Worm (Caenorhabditis elegans) whole organism, L4 larva: ENCODE measurements around the gene Y69E1A.4.
A peak's percentile ranks its signal among the peaks of the same experiment; 100 is the strongest.

Experiments
- F37D6.2 ChIP-seq: sonication (generic microtip); optimal IDR thresholded peaks from 2 replicates; lab custom pipeline; 2016; ENCODE audit warnings: mild to moderate bottlenecking, missing genetic modification characterization, missing compliant biosample characterization
- F44E2.7 ChIP-seq: fragments of 200-800 bp; sonication (Bioruptor generic); IDR thresholded peaks from 2 replicates; pipeline ENCODE4 v2.1.2; 2022; ENCODE audit warnings: missing genetic modification characterization, missing compliant biosample characterization
- R02D3.7 ChIP-seq: fragments of 150-350 bp; sonication (generic microtip); optimal IDR thresholded peaks from 3 replicates; lab custom pipeline; 2014; ENCODE audit warnings: missing biosample characterization, missing genetic modification characterization
- T20F7.1 ChIP-seq: fragments of 200-800 bp; sonication (Bioruptor generic); optimal IDR thresholded peaks from 2 replicates; lab custom pipeline; 2018; ENCODE audit warnings: mild to moderate bottlenecking, missing genetic modification characterization, missing compliant biosample characterization
- Y75B8A.6 ChIP-seq: fragments of 200-800 bp; sonication (Bioruptor generic); IDR thresholded peaks from 2 replicates; pipeline ENCODE4 v1.3.6; 2022; ENCODE audit warnings: missing genetic modification reagents, missing genetic modification characterization, missing compliant biosample characterization
- ZK337.2 ChIP-seq: fragments of 200-800 bp; sonication (Bioruptor generic); IDR thresholded peaks from 2 replicates; pipeline ENCODE4 v1.3.6; 2022; ENCODE audit warnings: missing genetic modification reagents, missing genetic modification characterization, missing compliant biosample characterization
- ZK546.5 ChIP-seq, 2 experiments: sonication (generic microtip); optimal IDR thresholded peaks; 2 replicates each; lab custom pipeline; 2017; ENCODE audit warnings: missing biosample characterization in 2 of 2, missing genetic modification characterization in 2 of 2
- aha-1 ChIP-seq: fragments of 150-350 bp; peaks from one replicate; lab custom pipeline; 2014; ENCODE audit warnings: missing biosample characterization, missing genetic modification characterization
- arid-1 ChIP-seq: fragments of 200-800 bp; sonication (Bioruptor generic); conservative IDR thresholded peaks from 2 replicates; pipeline ENCODE4 v1.3.6; 2022; ENCODE audit warnings: missing genetic modification reagents, missing genetic modification characterization, missing compliant biosample characterization
- ceh-20 ChIP-seq: fragments of 200-800 bp; sonication (Bioruptor generic); IDR thresholded peaks from 2 replicates; pipeline ENCODE4 v1.3.6; 2022; ENCODE audit warnings: missing genetic modification reagents, missing genetic modification characterization, missing compliant biosample characterization
- ceh-28 ChIP-seq: fragments of 150-350 bp; optimal IDR thresholded peaks from 2 replicates; lab custom pipeline; 2014; ENCODE audit warnings: missing biosample characterization, missing genetic modification reagents, missing genetic modification characterization
- ceh-32 ChIP-seq: sonication (generic microtip); optimal IDR thresholded peaks from 2 replicates; lab custom pipeline; 2016; ENCODE audit warnings: mild to moderate bottlenecking, missing genetic modification characterization, missing compliant biosample characterization; ENCODE audit not compliant: poor library complexity
- ceh-44 ChIP-seq: fragments of 200-800 bp; sonication (Bioruptor generic); IDR thresholded peaks from 2 replicates; pipeline ENCODE4 v1.3.6; 2022; ENCODE audit warnings: missing genetic modification reagents, missing genetic modification characterization, missing compliant biosample characterization
- ceh-62 ChIP-seq: sonication (generic microtip); optimal IDR thresholded peaks from 2 replicates; lab custom pipeline; 2017; ENCODE audit warnings: missing biosample characterization, missing genetic modification characterization
- ceh-82 ChIP-seq: sonication (generic microtip); optimal IDR thresholded peaks from 2 replicates; lab custom pipeline; 2017; ENCODE audit warnings: missing biosample characterization, missing genetic modification characterization
- cey-2 ChIP-seq: sonication (generic microtip); optimal IDR thresholded peaks from 3 replicates; lab custom pipeline; 2017; ENCODE audit warnings: missing genetic modification characterization, mild to moderate bottlenecking, missing compliant biosample characterization, antibody characterized with exemption, borderline replicate concordance; ENCODE audit not compliant: insufficient read depth
- daf-12 ChIP-seq: fragments of 150-350 bp; optimal IDR thresholded peaks from 2 replicates; lab custom pipeline; 2014; ENCODE audit warnings: missing biosample characterization, missing genetic modification reagents, missing genetic modification characterization
- daf-16 ChIP-seq, 3 experiments: sonication (generic microtip); optimal IDR thresholded peaks; 2 replicates each; lab custom pipeline; 2016 to 2017; ENCODE audit warnings: missing genetic modification characterization in 3 of 3, missing genetic modification reagents in 3 of 3, mild to moderate bottlenecking in 2 of 3, missing compliant biosample characterization in 2 of 3, missing biosample characterization in 1 of 3, moderate library complexity in 1 of 3
- fkh-10 ChIP-seq: fragments of 150-350 bp; optimal IDR thresholded peaks from 2 replicates; lab custom pipeline; 2014; ENCODE audit warnings: missing biosample characterization, missing genetic modification reagents, missing genetic modification characterization
- hlh-30 ChIP-seq: sonication (generic microtip); optimal IDR thresholded peaks from 2 replicates; lab custom pipeline; 2017; ENCODE audit warnings: antibody characterized with exemption, mild to moderate bottlenecking, missing genetic modification characterization, missing compliant biosample characterization; ENCODE audit not compliant: insufficient read depth
- hmg-1.1 ChIP-seq: fragments of 200-800 bp; sonication (Bioruptor generic); IDR thresholded peaks from 2 replicates; pipeline ENCODE4 v1.3.6; 2022; ENCODE audit warnings: missing genetic modification reagents, missing genetic modification characterization, missing compliant biosample characterization
- lim-7 ChIP-seq: fragments of 200-800 bp; sonication (Bioruptor generic); IDR thresholded peaks from 2 replicates; pipeline ENCODE4 v1.3.6; 2022; ENCODE audit warnings: missing genetic modification characterization, missing compliant biosample characterization
- lin-15B ChIP-seq: fragments of 150-350 bp; sonication (generic microtip); optimal IDR thresholded peaks from 3 replicates; lab custom pipeline; 2014; ENCODE audit warnings: missing biosample characterization, missing genetic modification characterization
- lir-3 ChIP-seq: sonication (generic microtip); optimal IDR thresholded peaks from 2 replicates; lab custom pipeline; 2016; ENCODE audit warnings: mild to moderate bottlenecking, missing genetic modification characterization, missing compliant biosample characterization
- madf-5 ChIP-seq, 2 experiments: fragments of 200-800 bp; sonication (Bioruptor generic); IDR thresholded peaks; 2 replicates each; pipeline ENCODE4 v1.3.6; 2022; ENCODE audit warnings: missing compliant biosample characterization in 2 of 2, missing genetic modification characterization in 2 of 2
- mxl-3 ChIP-seq: fragments of 200-800 bp; sonication (Bioruptor generic); optimal IDR thresholded peaks from 2 replicates; lab custom pipeline; 2018; ENCODE audit warnings: mild to moderate bottlenecking, missing genetic modification characterization, missing compliant biosample characterization
- nhr-102 ChIP-seq: sonication (generic microtip); optimal IDR thresholded peaks from 2 replicates; lab custom pipeline; 2016; ENCODE audit warnings: mild to moderate bottlenecking, missing genetic modification characterization, moderate library complexity, missing compliant biosample characterization
- nhr-237 ChIP-seq: sonication (generic microtip); optimal IDR thresholded peaks from 2 replicates; lab custom pipeline; 2017; ENCODE audit warnings: missing biosample characterization, missing genetic modification characterization
- nhr-25 ChIP-seq: sonication (generic microtip); optimal IDR thresholded peaks from 2 replicates; lab custom pipeline; 2017; ENCODE audit warnings: missing genetic modification characterization, mild to moderate bottlenecking, missing compliant biosample characterization, antibody characterized with exemption, moderate library complexity, borderline replicate concordance; ENCODE audit not compliant: insufficient read depth
- nhr-28 ChIP-seq: fragments of 150-350 bp; optimal IDR thresholded peaks from 2 replicates; lab custom pipeline; 2014; ENCODE audit warnings: missing biosample characterization, missing genetic modification characterization
- nhr-41 ChIP-seq: fragments of 200-800 bp; sonication (Bioruptor generic); IDR thresholded peaks from 2 replicates; pipeline ENCODE4 v1.3.6; 2022; ENCODE audit warnings: missing genetic modification reagents, missing genetic modification characterization, missing compliant biosample characterization
- nhr-42 ChIP-seq: fragments of 200-800 bp; sonication (Bioruptor generic); IDR thresholded peaks from 2 replicates; pipeline ENCODE4 v1.3.6; 2022; ENCODE audit warnings: missing genetic modification characterization, missing compliant biosample characterization
- nhr-77 ChIP-seq: fragments of 150-350 bp; optimal IDR thresholded peaks from 2 replicates; lab custom pipeline; 2014; ENCODE audit warnings: missing biosample characterization, missing genetic modification characterization
- saeg-2 ChIP-seq: fragments of 200-800 bp; sonication (Bioruptor generic); IDR thresholded peaks from 2 replicates; pipeline ENCODE4 v1.3.6; 2022; ENCODE audit warnings: missing genetic modification reagents, missing genetic modification characterization, missing compliant biosample characterization
- set-16 ChIP-seq: fragments of 200-800 bp; sonication (Bioruptor generic); IDR thresholded peaks from 2 replicates; pipeline ENCODE4 v1.3.6; 2022; ENCODE audit warnings: missing genetic modification reagents, missing genetic modification characterization, missing compliant biosample characterization
- snpc-4 ChIP-seq: fragments of 150-350 bp; optimal IDR thresholded peaks from 2 replicates; lab custom pipeline; 2014; ENCODE audit warnings: missing biosample characterization, missing genetic modification characterization
- tag-97 ChIP-seq: fragments of 200-800 bp; sonication (Bioruptor generic); IDR thresholded peaks from 2 replicates; pipeline ENCODE4 v1.3.6; 2022; ENCODE audit warnings: missing genetic modification characterization, missing compliant biosample characterization
- tra-1 ChIP-seq: fragments of 200-800 bp; sonication (Bioruptor generic); IDR thresholded peaks from 2 replicates; pipeline ENCODE4 v1.3.6; 2022; ENCODE audit warnings: missing genetic modification reagents, missing genetic modification characterization, missing compliant biosample characterization
- unc-62 ChIP-seq, 3 experiments: fragments of 150-350 bp in 1 of 3; sonication (generic microtip); optimal IDR thresholded peaks in 2 of 3; peaks in 1 of 3; 1 replicate in 1 of 3; 2 replicates in 2 of 3; lab custom pipeline; 2014 to 2017; ENCODE audit warnings: missing biosample characterization in 3 of 3, missing genetic modification characterization in 3 of 3, missing genetic modification reagents in 3 of 3, missing genotype in 1 of 3
- vab-7 ChIP-seq: fragments of 200-800 bp; sonication (Bioruptor generic); IDR thresholded peaks from 2 replicates; pipeline ENCODE4 v1.3.6; 2022; ENCODE audit warnings: missing genetic modification reagents, missing genetic modification characterization, missing compliant biosample characterization
- zag-1 ChIP-seq: fragments of 150-350 bp; optimal IDR thresholded peaks from 2 replicates; lab custom pipeline; 2014; ENCODE audit warnings: missing biosample characterization, missing genetic modification characterization
- zfp-3 ChIP-seq: fragments of 200-800 bp; sonication (Bioruptor generic); conservative IDR thresholded peaks from 2 replicates; pipeline ENCODE4 v1.3.6; 2022; ENCODE audit warnings: missing genetic modification reagents, missing genetic modification characterization, missing compliant biosample characterization
- ztf-7 ChIP-seq: fragments of 150-350 bp; optimal IDR thresholded peaks from 2 replicates; lab custom pipeline; 2014; ENCODE audit warnings: missing biosample characterization, missing genetic modification characterization

The Y69E1A.4 gene

ce11 chrIV:10933777-10934546 is 21.1 kb upstream of the Y69E1A.4 start (continued):
- TF ChIP-seq unc-62 (GFP tag; optimal IDR thresholded peaks at IDR 0.05 in 1 of 2; lab: Kevin White, UChicago) (peak in 1 of 2 experiments; percentile 65), unc-62 (tag; optimal IDR thresholded peaks at IDR 0.05; lab: Kevin White, UChicago) (no peak), saeg-2 (no peak), nhr-25 (tag; lab: Kevin White, UChicago) (no peak), nhr-41 (GFP tag; lab: Robert Waterston, UW) (peak; percentile 30; the same call in 1 of the 2 replicates), zfp-3 (GFP tag; lab: Robert Waterston, UW) (peak; percentile 84)

ce11 chrIV:10934786-10935185 is 20.3 kb upstream of the Y69E1A.4 start:
- no peak for TF ChIP-seq hmg-1.1
- TF ChIP-seq unc-62 (GFP tag; optimal IDR thresholded peaks at IDR 0.05 in 1 of 2; lab: Kevin White, UChicago) = peak in 1 of 2 experiments; percentile 42
- no peak for TF ChIP-seq unc-62 (tag; optimal IDR thresholded peaks at IDR 0.05; lab: Kevin White, UChicago)

- TF ChIP-seq ZK546.5 (tag; optimal IDR thresholded peaks at IDR 0.05; lab: Kevin White, UChicago) = no peak
- TF ChIP-seq ceh-44 (GFP tag; lab: Robert Waterston, UW) = no peak; the same call in 1 of the 2 replicates
- peak; percentile 75 for TF ChIP-seq nhr-77
- 0 out of 2 replicates have a peak, but pooled peaks have one; percentile 34 for TF ChIP-seq arid-1
- no peak for TF ChIP-seq cey-2 (tag; lab: Kevin White, UChicago)
- TF ChIP-seq zag-1 (tag; lab: Kevin White, UChicago) = no peak
- TF ChIP-seq ceh-82 = no peak
- TF ChIP-seq F44E2.7 (GFP tag; lab: Robert Waterston, UW) = no peak
- TF ChIP-seq fkh-10 (GFP tag; lab: Kevin White, UChicago) = no peak
- peak; percentile 75 for TF ChIP-seq aha-1 (tag; lab: Kevin White, UChicago)
- no peak for TF ChIP-seq Y75B8A.6 (GFP tag; lab: Robert Waterston, UW)
- peak; percentile 49 for TF ChIP-seq set-16 (GFP tag; lab: Robert Waterston, UW)
- TF ChIP-seq unc-62 (GFP tag; optimal IDR thresholded peaks at IDR 0.05 in 1 of 2; lab: Kevin White, UChicago) = peak in 1 of 2 experiments; percentile 98
- no peak for TF ChIP-seq unc-62 (tag; optimal IDR thresholded peaks at IDR 0.05; lab: Kevin White, UChicago)
- TF ChIP-seq ceh-32 (tag; lab: Kevin White, UChicago) = no peak
- TF ChIP-seq ztf-7 (tag; lab: Kevin White, UChicago) = no peak
- no peak for TF ChIP-seq nhr-25 (tag; lab: Kevin White, UChicago)
- no peak for TF ChIP-seq lir-3 (tag; lab: Kevin White, UChicago)
- no peak for TF ChIP-seq nhr-42 (GFP tag; lab: Robert Waterston, UW)
- peak; percentile 59 for TF ChIP-seq ceh-28
- peak; percentile 100 for TF ChIP-seq hlh-30 (tag; lab: Kevin White, UChicago)
- no peak for TF ChIP-seq snpc-4
- TF ChIP-seq tra-1 = peak; percentile 84
- TF ChIP-seq nhr-102 (tag; lab: Kevin White, UChicago) = peak; percentile 43
- peak; percentile 80 for TF ChIP-seq mxl-3 (GFP tag; lab: Kevin White, UChicago)
- no peak for TF ChIP-seq lim-7 (GFP tag; lab: Robert Waterston, UW)
- no peak for TF ChIP-seq tag-97 (GFP tag; lab: Robert Waterston, UW)
- TF ChIP-seq F37D6.2 = peak; percentile 63
- TF ChIP-seq daf-12 (tag; lab: Kevin White, UChicago) = no peak
- peak; percentile 78 for TF ChIP-seq T20F7.1 (GFP tag; lab: Kevin White, UChicago)
- peak in 1 of 2 experiments; percentile 50 for TF ChIP-seq daf-16 (GFP tag; optimal IDR thresholded peaks at IDR 0.05; lab: Kevin White, UChicago)
- peak; percentile 67 for TF ChIP-seq daf-16 (tag; optimal IDR thresholded peaks at IDR 0.05; lab: Kevin White, UChicago)
- peak; percentile 91 for TF ChIP-seq ceh-20
- TF ChIP-seq madf-5 (GFP tag; IDR thresholded peaks at IDR 0.05; lab: Robert Waterston, UW) = no peak
- no peak for TF ChIP-seq lin-15B (tag; lab: Kevin White, UChicago)
- no peak for TF ChIP-seq R02D3.7 (tag; lab: Kevin White, UChicago)
- peak; percentile 54 for TF ChIP-seq vab-7 (GFP tag; lab: Robert Waterston, UW)
- TF ChIP-seq ceh-62 = no peak
- no peak for TF ChIP-seq nhr-237
- peak; percentile 55 for TF ChIP-seq nhr-28 (tag; lab: Kevin White, UChicago)
- TF ChIP-seq ZK337.2 (GFP tag; lab: Robert Waterston, UW) = no peak
These were observed 19.7 kb upstream of the Y69E1A.4 start for ce11 chrIV:10935336-10935735.
